Worm (Caenorhabditis elegans) whole organism, L3 larva: ENCODE results near the gene vha-14.

Experiments used
- R02D3.7 ChIP-seq: fragments of 150-350 bp; optimal IDR thresholded peaks from 2 replicates; lab custom pipeline; 2014; ENCODE audit warnings: missing biosample characterization, missing genetic modification characterization
- ZK546.5 ChIP-seq: sonication (generic microtip); optimal IDR thresholded peaks from 2 replicates; lab custom pipeline; 2017; ENCODE audit warnings: missing biosample characterization, missing genetic modification characterization
- aly-2 ChIP-seq: fragments of 150-350 bp; optimal IDR thresholded peaks from 2 replicates; lab custom pipeline; 2014; ENCODE audit warnings: missing biosample characterization, missing genetic modification characterization
- ceh-82 ChIP-seq: fragments of 150-350 bp; optimal IDR thresholded peaks from 2 replicates; lab custom pipeline; 2014; ENCODE audit warnings: missing biosample characterization, missing genetic modification characterization
- ceh-9 ChIP-seq: sonication (generic microtip); optimal IDR thresholded peaks from 2 replicates; lab custom pipeline; 2018; ENCODE audit warnings: missing biosample characterization, missing genetic modification characterization
- daf-12 ChIP-seq: fragments of 150-350 bp; optimal IDR thresholded peaks from 2 replicates; lab custom pipeline; 2014; ENCODE audit warnings: missing biosample characterization, missing genetic modification reagents, missing genetic modification characterization
- egl-27 ChIP-seq: sonication (generic microtip); optimal IDR thresholded peaks from 4 replicates; lab custom pipeline; 2017; ENCODE audit warnings: missing biosample characterization, missing genetic modification reagents, missing genetic modification characterization
- elt-1 ChIP-seq: fragments of 150-350 bp; optimal IDR thresholded peaks from 2 replicates; lab custom pipeline; 2014; ENCODE audit warnings: missing biosample characterization, missing genetic modification characterization
- elt-3 ChIP-seq, 3 experiments: fragments of 150-350 bp in 1 of 3; sonication (generic microtip) in 2 of 3; optimal IDR thresholded peaks; 2 replicates in 2 of 3; 4 replicates in 1 of 3; lab custom pipeline; 2014 to 2017; ENCODE audit warnings: missing biosample characterization in 3 of 3, missing genetic modification characterization in 3 of 3
- fkh-10 ChIP-seq: sonication (generic microtip); optimal IDR thresholded peaks from 2 replicates; lab custom pipeline; 2017; ENCODE audit warnings: missing biosample characterization, missing genetic modification reagents, missing genetic modification characterization
- hmg-11 ChIP-seq: sonication (generic microtip); optimal IDR thresholded peaks from 2 replicates; lab custom pipeline; 2016; ENCODE audit warnings: missing genetic modification characterization, missing compliant biosample characterization
- jun-1 ChIP-seq: fragments of 150-350 bp; optimal IDR thresholded peaks from 2 replicates; lab custom pipeline; 2014; ENCODE audit warnings: missing biosample characterization, missing genetic modification reagents, missing genetic modification characterization
- lin-15B ChIP-seq: fragments of 150-350 bp; optimal IDR thresholded peaks from 2 replicates; lab custom pipeline; 2014; ENCODE audit warnings: missing biosample characterization, missing genetic modification characterization
- nfya-1 ChIP-seq: sonication (generic microtip); optimal IDR thresholded peaks from 2 replicates; lab custom pipeline; 2017; ENCODE audit warnings: missing genetic modification characterization, mild to moderate bottlenecking, missing compliant biosample characterization, antibody characterized with exemption, moderate library complexity; ENCODE audit not compliant: insufficient read depth
- nhr-11 ChIP-seq: fragments of 150-350 bp; optimal IDR thresholded peaks from 2 replicates; lab custom pipeline; 2014; ENCODE audit warnings: missing biosample characterization, missing genetic modification characterization
- nhr-12 ChIP-seq: fragments of 150-350 bp; optimal IDR thresholded peaks from 2 replicates; lab custom pipeline; 2014; ENCODE audit warnings: missing biosample characterization, missing genetic modification characterization
- nhr-237 ChIP-seq: fragments of 150-350 bp; optimal IDR thresholded peaks from 2 replicates; lab custom pipeline; 2014; ENCODE audit warnings: missing biosample characterization, missing genetic modification characterization
- nhr-25 ChIP-seq: sonication (generic microtip); optimal IDR thresholded peaks from 2 replicates; lab custom pipeline; 2017; ENCODE audit warnings: missing biosample characterization, missing genetic modification characterization
- nhr-28 ChIP-seq: fragments of 150-350 bp; optimal IDR thresholded peaks from 2 replicates; lab custom pipeline; 2014; ENCODE audit warnings: missing biosample characterization, missing genetic modification characterization
- nhr-43 ChIP-seq: sonication (generic microtip); optimal IDR thresholded peaks from 2 replicates; lab custom pipeline; 2016; ENCODE audit warnings: mild to moderate bottlenecking, missing genetic modification characterization, missing compliant biosample characterization; ENCODE audit not compliant: poor library complexity, severe bottlenecking
- nhr-67 ChIP-seq: fragments of 150-350 bp; optimal IDR thresholded peaks from 2 replicates; lab custom pipeline; 2014; ENCODE audit warnings: missing biosample characterization, missing genetic modification characterization
- nhr-76 ChIP-seq: fragments of 150-350 bp; sonication (generic microtip); optimal IDR thresholded peaks from 5 replicates; lab custom pipeline; 2014; ENCODE audit warnings: missing biosample characterization, missing genetic modification characterization
- nhr-77 ChIP-seq: fragments of 150-350 bp; optimal IDR thresholded peaks from 2 replicates; lab custom pipeline; 2014; ENCODE audit warnings: missing biosample characterization, missing genetic modification characterization
- pha-4 ChIP-seq: fragments of 150-350 bp; optimal IDR thresholded peaks from 2 replicates; lab custom pipeline; 2014; ENCODE audit warnings: missing biosample characterization, missing genetic modification reagents, missing genetic modification characterization
- sea-2 ChIP-seq: fragments of 150-350 bp; sonication (generic microtip); optimal IDR thresholded peaks from 4 replicates; lab custom pipeline; 2014; ENCODE audit warnings: missing biosample characterization, missing genetic modification reagents, missing genetic modification characterization
- snpc-4 ChIP-seq: fragments of 150-350 bp; optimal IDR thresholded peaks from 2 replicates; lab custom pipeline; 2014; ENCODE audit warnings: missing biosample characterization, missing genetic modification characterization
- tbx-2 ChIP-seq: sonication (generic microtip); optimal IDR thresholded peaks from 2 replicates; lab custom pipeline; 2016; ENCODE audit warnings: mild to moderate bottlenecking, missing genetic modification characterization, missing compliant biosample characterization
- ztf-11 ChIP-seq: fragments of 150-350 bp; optimal IDR thresholded peaks from 2 replicates; lab custom pipeline; 2014; ENCODE audit warnings: missing biosample characterization, missing genetic modification characterization

Gene vha-14

DNA sequence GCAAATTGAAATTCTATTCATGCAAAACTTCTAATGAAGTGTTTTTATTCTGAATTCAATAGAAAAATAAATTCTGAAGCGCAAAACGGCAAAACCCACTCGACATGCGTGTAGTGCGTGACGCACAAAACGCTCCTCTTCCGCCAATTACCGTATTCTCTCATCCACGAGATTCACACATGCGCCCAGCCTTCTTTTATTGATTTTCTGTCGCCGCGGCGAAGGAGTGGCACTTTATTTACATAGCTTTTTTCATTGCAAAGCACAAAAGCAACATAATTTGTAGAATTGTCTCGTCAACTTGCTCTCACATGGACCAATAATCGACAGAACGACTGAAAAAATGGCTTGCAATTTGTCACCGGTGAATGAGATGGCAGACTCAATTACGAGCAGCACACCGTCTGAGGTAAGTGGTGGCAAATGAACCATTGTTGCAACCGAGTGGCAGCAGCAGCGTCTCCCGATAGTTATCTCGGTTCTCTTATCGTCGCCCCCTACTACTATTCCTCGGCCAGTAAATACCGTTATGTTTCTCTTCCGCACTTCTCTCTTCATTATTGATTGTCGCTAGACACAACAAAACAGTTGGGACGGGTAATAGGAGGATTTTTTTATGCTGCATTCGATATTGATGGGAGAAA is 38.2 kb downstream of the vha-14 start, which contains the start of gene unc-16 (continued):
- TF ChIP-seq jun-1 (tag; lab: Kevin White, UChicago) (peak; percentile 27), fkh-10 (peak; percentile 44), nhr-28 (tag; lab: Kevin White, UChicago) (no peak), hmg-11 (tag; lab: Kevin White, UChicago) (peak; percentile 90), nhr-25 (tag; lab: Kevin White, UChicago) (peak; percentile 56), nfya-1 (tag; lab: Kevin White, UChicago) (peak; percentile 96), tbx-2 (tag; lab: Kevin White, UChicago) (peak; percentile 82)

DNA sequence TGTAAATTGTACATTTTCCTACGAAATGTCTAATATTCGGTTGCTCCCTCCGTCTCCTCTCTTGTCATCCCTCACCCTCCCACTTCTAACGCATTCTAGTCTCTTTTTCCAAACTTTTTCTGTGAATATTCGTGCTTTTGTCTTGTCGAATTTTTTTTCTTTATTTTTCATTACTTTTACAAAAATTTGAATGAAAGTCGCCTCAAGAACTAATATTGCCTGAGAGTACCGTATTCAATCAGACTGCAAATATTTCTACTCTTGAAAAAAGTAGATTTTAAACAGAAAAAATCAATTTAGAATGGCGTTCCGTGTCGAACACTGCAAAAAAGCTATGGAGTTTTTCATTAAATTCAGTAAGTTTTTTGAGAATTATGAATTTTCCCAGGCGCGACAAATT is 48.4 kb downstream of the vha-14 start, which contains the start of gene ZK1098.11:
Gene ZK1098.11, plus strand, starts transcription at position 301 of the 400 bp plus-strand sequence.
- TF ChIP-seq daf-12 (tag; lab: Kevin White, UChicago), result no peak
- TF ChIP-seq R02D3.7 (tag; lab: Kevin White, UChicago), result no peak
- TF ChIP-seq nhr-43 (tag; lab: Kevin White, UChicago), result no peak
- no peak for TF ChIP-seq nhr-12 (tag; lab: Kevin White, UChicago)
- TF ChIP-seq snpc-4 (tag; lab: Kevin White, UChicago), result no peak
- no peak for TF ChIP-seq tbx-2 (tag; lab: Kevin White, UChicago)
- no peak for TF ChIP-seq nhr-11
- TF ChIP-seq sea-2 (GFP tag; lab: Kevin White, UChicago), result no peak
- no peak for TF ChIP-seq nhr-28 (tag; lab: Kevin White, UChicago)
- no peak for TF ChIP-seq pha-4 (tag; lab: Kevin White, UChicago)
- TF ChIP-seq ceh-9 (tag; lab: Kevin White, UChicago), result no peak
- no peak for TF ChIP-seq ceh-82 (tag; lab: Kevin White, UChicago)

DNA sequence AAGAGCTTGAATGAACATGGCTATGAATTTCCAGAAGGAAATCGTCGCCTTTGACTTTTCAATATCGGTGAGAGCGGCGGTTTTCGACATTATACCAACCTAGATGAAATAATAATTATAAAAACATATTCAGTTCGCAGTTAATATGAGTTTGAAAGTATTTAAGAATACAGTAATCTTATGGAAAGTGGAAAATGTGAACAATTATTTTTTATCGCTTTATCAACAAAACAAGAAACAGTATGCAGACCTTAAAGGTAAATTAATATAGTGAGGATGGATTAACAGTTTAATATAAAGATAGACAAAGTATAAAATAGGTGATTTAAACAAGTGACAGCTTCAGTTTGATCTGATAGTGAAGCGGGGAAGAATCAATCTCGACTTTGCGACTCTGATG is 50.6 kb downstream of the vha-14 start, which contains the start of gene C48B4.6:
Gene C48B4.6, minus strand, starts transcription at position 101 of the 400 bp plus-strand sequence.
- no peak for TF ChIP-seq nhr-25 (tag; lab: Kevin White, UChicago)
- no peak for TF ChIP-seq lin-15B (tag; lab: Kevin White, UChicago)
- no peak for TF ChIP-seq hmg-11 (tag; lab: Kevin White, UChicago)
- TF ChIP-seq ZK546.5 (tag; lab: Kevin White, UChicago), result no peak
- TF ChIP-seq elt-3 (tag; optimal IDR thresholded peaks at IDR 0.05; lab: Kevin White, UChicago), result no peak
- TF ChIP-seq nhr-76 (tag; lab: Kevin White, UChicago), result no peak
- TF ChIP-seq elt-1 (tag; lab: Kevin White, UChicago), result no peak
- TF ChIP-seq ztf-11 (tag; lab: Kevin White, UChicago), result no peak
- TF ChIP-seq ceh-82 (tag; lab: Kevin White, UChicago), result no peak
- no peak for TF ChIP-seq aly-2 (tag; lab: Kevin White, UChicago)
- no peak for TF ChIP-seq R02D3.7 (tag; lab: Kevin White, UChicago)
- TF ChIP-seq nhr-43 (tag; lab: Kevin White, UChicago), result no peak
- no peak for TF ChIP-seq egl-27 (tag; lab: Kevin White, UChicago)
- TF ChIP-seq nhr-67 (tag; lab: Kevin White, UChicago), result no peak
- TF ChIP-seq ceh-9 (tag; lab: Kevin White, UChicago), result no peak
- no peak for TF ChIP-seq nhr-237
- no peak for TF ChIP-seq nhr-77 (tag; lab: Kevin White, UChicago)
- TF ChIP-seq, all 47 proteins: peak for 0
